Worm (Caenorhabditis elegans) whole organism, L3 larva: ENCODE data around the gene col-96.

Experiments
- ZK546.5 ChIP-seq: sonication (generic microtip); optimal IDR thresholded peaks from 2 replicates; lab custom pipeline; 2017; ENCODE audit warnings: missing biosample characterization, missing genetic modification characterization
- aly-2 ChIP-seq: fragments of 150-350 bp; optimal IDR thresholded peaks from 2 replicates; lab custom pipeline; 2014; ENCODE audit warnings: missing biosample characterization, missing genetic modification characterization
- snpc-4 ChIP-seq: fragments of 150-350 bp; optimal IDR thresholded peaks from 2 replicates; lab custom pipeline; 2014; ENCODE audit warnings: missing biosample characterization, missing genetic modification characterization

DNA sequence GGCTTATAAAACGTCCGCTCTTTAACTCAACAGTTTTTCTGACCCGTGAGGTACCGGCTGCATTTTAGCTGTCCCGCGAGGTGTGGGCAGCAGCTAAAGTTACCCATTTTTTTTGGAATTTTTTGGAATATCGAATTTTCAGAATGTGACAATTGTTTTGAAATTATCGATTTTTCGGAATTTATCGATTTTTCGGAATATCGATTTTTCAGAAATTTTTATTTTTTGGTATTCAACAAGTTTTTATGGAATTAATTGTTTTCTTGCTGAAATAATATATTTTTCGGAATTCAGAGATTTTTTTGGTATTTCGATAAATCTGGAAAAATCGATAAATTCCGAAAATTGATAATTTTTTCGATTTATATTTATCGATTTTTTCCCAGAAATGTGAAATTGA, 26.4 kb upstream of the col-96 start:
- TF ChIP-seq aly-2 (tag; lab: Kevin White, UChicago) (no peak), ZK546.5 (no peak), snpc-4 (no peak)
